Fruit fly (Drosophila melanogaster) Kc167 (cell line): ENCODE measurements around the gene UQCR-6.4L.

Experiments
- insv ChIP-seq: fragments of >200 bp; optimal IDR thresholded peaks from 3 replicates; lab custom pipeline; 2018; ENCODE audit warnings: missing external identifiers
- ttk ChIP-seq: sonication (Bioruptor generic); optimal IDR thresholded peaks from 2 replicates; lab custom pipeline; 2017; ENCODE audit warnings: missing external identifiers

DNA sequence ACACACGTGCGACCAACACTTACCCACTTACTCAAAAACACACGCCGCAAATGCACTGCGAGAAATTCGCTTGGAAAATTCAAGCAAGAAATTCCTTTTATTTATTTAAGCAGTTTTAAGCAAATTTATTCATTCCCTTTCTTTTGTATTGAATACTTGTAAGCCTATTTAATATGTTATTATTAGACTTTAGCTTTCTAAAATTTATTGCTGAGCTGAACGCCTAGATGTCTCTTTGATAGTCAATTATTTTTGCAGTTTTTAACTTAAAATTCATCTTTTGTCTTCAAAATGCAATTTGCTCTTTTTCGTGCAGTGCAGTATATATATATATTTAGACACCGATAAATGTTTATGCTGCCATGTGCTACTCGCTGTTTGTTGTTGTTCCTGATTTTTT is 32.6 kb upstream of the UQCR-6.4L start:
- TF ChIP-seq ttk (lab: Kevin White, UChicago) (no peak), insv (lab: Kevin White, UChicago) (no peak)
